Fruit fly (Drosophila melanogaster) whole organism: ENCODE data around the gene Argk1.

Experiments
- CG8478 ChIP-seq: fragments of >200 bp; optimal IDR thresholded peaks from 2 replicates; lab custom pipeline; 2018; ENCODE audit warnings: inconsistent platforms
- Dll ChIP-seq: fragments of >200 bp; optimal IDR thresholded peaks from 2 replicates; lab custom pipeline; 2017
- EcR ChIP-seq, 2 experiments: fragments of >200 bp; optimal IDR thresholded peaks; 2 replicates each; lab custom pipeline; 2017; ENCODE audit warnings: missing biosample characterization in 2 of 2, missing genetic modification characterization in 2 of 2, missing genetic modification reagents in 2 of 2
- pan ChIP-seq: fragments of >200 bp; optimal IDR thresholded peaks from 2 replicates; lab custom pipeline; 2017
- psq ChIP-seq: fragments of >200 bp; optimal IDR thresholded peaks from 2 replicates; lab custom pipeline; 2017
- usp ChIP-seq: fragments of >200 bp; optimal IDR thresholded peaks from 2 replicates; lab custom pipeline; 2017; ENCODE audit warnings: missing biosample characterization, missing genetic modification characterization, mixed read lengths

The Argk1 gene

DNA sequence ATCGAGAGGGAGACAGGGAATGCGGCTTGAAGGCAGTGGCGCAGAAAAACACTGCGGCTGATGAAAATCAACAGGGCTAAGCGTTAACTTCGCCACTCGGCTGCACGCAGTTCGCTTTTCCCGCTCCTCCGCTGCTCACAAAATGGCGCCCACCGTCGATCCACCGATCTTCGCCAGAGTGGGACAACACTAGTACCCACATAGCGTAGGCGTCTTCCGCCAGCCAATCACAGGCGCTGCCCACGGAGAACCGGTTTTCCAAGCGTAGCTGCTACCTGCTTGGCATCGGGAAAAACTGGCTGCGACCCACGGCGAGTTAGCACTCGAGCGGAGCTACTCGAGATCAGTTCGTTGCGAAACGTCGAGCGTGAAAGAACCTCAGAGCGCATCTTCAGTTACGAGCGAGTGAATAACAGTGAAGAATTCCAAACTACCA is 24.8 kb downstream of the Argk1 start, which contains the start of gene Doc1:
Doc1 (plus strand) TSS at position 334 of the 436 bp plus-strand sequence.
- TF ChIP-seq psq (lab: Kevin White, UChicago), result no peak
- peak; percentile 35 for TF ChIP-seq Dll (lab: Kevin White, UChicago)

- TF ChIP-seq usp (GFP tag; lab: Kevin White, UChicago) (no peak), pan (lab: Kevin White, UChicago) (no peak), Dll (lab: Kevin White, UChicago) (no peak), EcR (GFP tag; optimal IDR thresholded peaks at IDR 0.05; lab: Kevin White, UChicago) (no peak), CG8478 (lab: Kevin White, UChicago) (no peak), psq (lab: Kevin White, UChicago) (no peak)
These were observed 26.6 kb downstream of the Argk1 start for dm6 chr3L:9039189-9039588.

DNA sequence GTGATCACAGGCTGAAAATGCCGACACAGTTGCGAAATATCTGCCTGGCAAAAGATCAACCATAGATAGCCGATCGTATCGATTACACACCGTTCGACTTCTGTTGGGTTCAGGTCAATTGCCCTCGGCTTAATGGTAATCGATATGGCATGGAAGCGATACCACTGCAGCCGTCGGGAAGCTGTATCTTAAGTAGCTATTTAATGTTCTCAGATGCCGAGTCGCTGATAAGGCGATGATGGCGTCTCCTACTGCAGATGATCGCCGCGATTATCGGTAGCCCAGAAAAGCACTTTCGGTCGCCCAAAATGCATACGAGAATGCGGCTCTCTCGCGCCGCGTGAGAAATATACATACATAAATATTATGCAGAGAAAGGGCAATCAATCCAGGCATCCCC is 28.2 kb downstream of the Argk1 start:
- TF ChIP-seq CG8478 (lab: Kevin White, UChicago) (no peak), psq (lab: Kevin White, UChicago) (no peak), usp (GFP tag; lab: Kevin White, UChicago) (no peak), EcR (GFP tag; optimal IDR thresholded peaks at IDR 0.05; lab: Kevin White, UChicago) (no peak), pan (lab: Kevin White, UChicago) (no peak)

dm6 chr3L:9033999-9034626 is 31.7 kb downstream of the Argk1 start:
- TF ChIP-seq psq (lab: Kevin White, UChicago) (no peak), Dll (lab: Kevin White, UChicago) (peak; percentile 67), usp (GFP tag; lab: Kevin White, UChicago) (no peak)

- TF ChIP-seq EcR (GFP tag; optimal IDR thresholded peaks at IDR 0.05; lab: Kevin White, UChicago) (no peak), usp (GFP tag; lab: Kevin White, UChicago) (no peak), Dll (lab: Kevin White, UChicago) (no peak), pan (lab: Kevin White, UChicago) (no peak), CG8478 (lab: Kevin White, UChicago) (no peak), psq (lab: Kevin White, UChicago) (no peak)
These were observed 32.3 kb downstream of the Argk1 start for dm6 chr3L:9033537-9033936.

dm6 chr3L:9032871-9033270 is 33.0 kb downstream of the Argk1 start:
- no peak for TF ChIP-seq pan (lab: Kevin White, UChicago)
- TF ChIP-seq usp (GFP tag; lab: Kevin White, UChicago), result no peak

DNA sequence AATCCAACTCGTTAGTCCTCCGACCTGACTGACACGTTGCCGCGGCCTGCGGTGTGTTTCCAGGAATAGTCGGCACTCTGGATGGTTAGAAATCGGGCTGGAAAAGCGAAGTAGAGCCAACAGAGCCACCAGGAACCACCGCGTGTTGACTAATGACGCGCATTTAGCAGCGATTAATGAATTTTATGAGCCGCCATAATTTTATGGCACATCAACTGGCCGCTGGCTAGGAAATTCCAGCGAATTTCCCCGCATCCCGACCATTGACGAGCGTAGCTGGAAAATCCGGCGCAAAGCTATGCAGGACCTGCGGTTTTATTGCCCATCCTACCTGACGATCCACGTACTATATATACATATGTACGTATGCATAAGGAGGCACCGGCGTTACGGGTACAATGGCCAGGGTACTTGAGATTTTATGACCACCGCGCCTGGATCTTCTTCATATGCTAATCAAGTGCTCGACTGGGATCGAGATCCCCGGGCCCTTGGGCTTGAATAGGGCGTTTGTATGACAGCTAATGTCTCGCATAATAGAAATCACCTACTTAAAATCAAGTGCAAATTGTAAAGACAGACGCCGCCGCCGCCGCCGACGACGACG is 36.5 kb downstream of the Argk1 start:
- TF ChIP-seq usp (GFP tag; lab: Kevin White, UChicago), result no peak
- no peak for TF ChIP-seq pan (lab: Kevin White, UChicago)
- TF ChIP-seq CG8478 (lab: Kevin White, UChicago), result no peak
- TF ChIP-seq EcR (GFP tag; optimal IDR thresholded peaks at IDR 0.05; lab: Kevin White, UChicago), result no peak
- TF ChIP-seq psq (lab: Kevin White, UChicago), result no peak
- no peak for TF ChIP-seq Dll (lab: Kevin White, UChicago)

DNA sequence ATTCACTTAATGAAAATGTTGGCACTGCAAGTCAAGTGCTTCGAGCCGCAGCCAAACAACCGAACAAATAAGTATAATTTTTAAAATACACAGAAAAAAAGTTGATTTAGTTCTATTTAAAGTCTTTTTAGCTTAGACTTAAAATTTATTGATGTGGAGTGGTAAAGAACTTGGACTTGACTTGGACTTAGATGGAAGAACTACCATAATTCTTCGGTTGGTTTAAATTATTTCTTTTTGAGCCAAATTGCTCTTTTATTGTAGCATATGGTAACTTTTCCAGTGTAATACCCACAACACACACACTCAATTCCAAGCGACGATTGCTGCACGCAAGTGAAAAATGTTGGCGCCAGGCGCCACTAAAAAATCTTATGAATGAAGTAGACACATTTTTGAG is 37.8 kb downstream of the Argk1 start:
- no peak for TF ChIP-seq EcR (GFP tag; optimal IDR thresholded peaks at IDR 0.05; lab: Kevin White, UChicago)
- TF ChIP-seq Dll (lab: Kevin White, UChicago), result no peak
- TF ChIP-seq CG8478 (lab: Kevin White, UChicago), result no peak
- TF ChIP-seq pan (lab: Kevin White, UChicago), result no peak
- TF ChIP-seq psq (lab: Kevin White, UChicago), result no peak
- TF ChIP-seq usp (GFP tag; lab: Kevin White, UChicago), result no peak

- TF ChIP-seq usp (GFP tag; lab: Kevin White, UChicago) (no peak), Dll (lab: Kevin White, UChicago) (no peak), psq (lab: Kevin White, UChicago) (no peak), CG8478 (lab: Kevin White, UChicago) (no peak), EcR (GFP tag; optimal IDR thresholded peaks at IDR 0.05; lab: Kevin White, UChicago) (no peak), pan (lab: Kevin White, UChicago) (no peak)
These were observed 38.6 kb downstream of the Argk1 start for dm6 chr3L:9027122-9027696.

- no peak for TF ChIP-seq Dll (lab: Kevin White, UChicago)
- no peak for TF ChIP-seq usp (GFP tag; lab: Kevin White, UChicago)
- TF ChIP-seq pan (lab: Kevin White, UChicago), result no peak
These were observed 39.3 kb downstream of the Argk1 start for dm6 chr3L:9026568-9026967.

DNA sequence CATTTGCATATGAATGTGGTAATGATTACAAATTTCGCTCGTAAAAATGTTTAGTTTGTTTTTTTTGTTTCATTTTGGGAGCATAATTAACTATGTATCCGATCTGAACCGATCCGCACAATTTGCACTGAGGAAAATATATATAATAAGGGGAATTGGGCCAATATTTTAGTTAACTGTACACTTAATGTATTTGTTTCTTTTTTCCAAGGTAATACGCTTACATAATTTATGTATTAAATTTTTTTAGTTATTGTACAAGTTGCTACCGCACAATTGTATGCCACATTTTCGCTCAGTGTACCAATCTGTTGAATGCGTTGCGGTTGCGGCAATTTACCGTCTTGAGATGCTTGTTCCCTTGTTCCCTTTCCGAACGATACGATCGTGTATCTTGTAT is 40.1 kb downstream of the Argk1 start:
- TF ChIP-seq Dll (lab: Kevin White, UChicago), result no peak
- TF ChIP-seq pan (lab: Kevin White, UChicago), result no peak
- TF ChIP-seq usp (GFP tag; lab: Kevin White, UChicago), result no peak
- no peak for TF ChIP-seq CG8478 (lab: Kevin White, UChicago)
- no peak for TF ChIP-seq psq (lab: Kevin White, UChicago)
- no peak for TF ChIP-seq EcR (GFP tag; optimal IDR thresholded peaks at IDR 0.05; lab: Kevin White, UChicago)

- no peak for TF ChIP-seq pan (lab: Kevin White, UChicago)
- TF ChIP-seq EcR (GFP tag; optimal IDR thresholded peaks at IDR 0.05; lab: Kevin White, UChicago), result no peak
- no peak for TF ChIP-seq Dll (lab: Kevin White, UChicago)
- no peak for TF ChIP-seq CG8478 (lab: Kevin White, UChicago)
- no peak for TF ChIP-seq psq (lab: Kevin White, UChicago)
- TF ChIP-seq usp (GFP tag; lab: Kevin White, UChicago), result no peak
These were observed 40.6 kb downstream of the Argk1 start for dm6 chr3L:9025178-9025577.
